Worm (Caenorhabditis elegans) whole organism, young adult: ENCODE data around the gene F38B7.10.

ENCODE experiments used
- B0019.2 ChIP-seq: fragments of 200-800 bp; sonication (Bioruptor generic); conservative IDR thresholded peaks from 2 replicates; pipeline ENCODE4 v1.3.6; 2022; ENCODE audit warnings: missing genetic modification reagents, missing genetic modification characterization, missing compliant biosample characterization
- B0261.1 ChIP-seq: sonication (generic microtip); optimal IDR thresholded peaks from 2 replicates; lab custom pipeline; 2016; ENCODE audit warnings: mild to moderate bottlenecking, missing genetic modification characterization, moderate library complexity, missing compliant biosample characterization
- B0336.3 ChIP-seq: fragments of 200-800 bp; sonication (Bioruptor generic); IDR thresholded peaks from 2 replicates; pipeline ENCODE4 v1.3.6; 2022; ENCODE audit warnings: missing genetic modification characterization, missing compliant biosample characterization
- C06A6.2 ChIP-seq: fragments of 200-800 bp; sonication (Bioruptor generic); conservative IDR thresholded peaks from 2 replicates; pipeline ENCODE4 v1.3.6; 2022; ENCODE audit warnings: missing genetic modification characterization, missing compliant biosample characterization
- C17E4.6 ChIP-seq: fragments of 200-800 bp; sonication (Bioruptor generic); IDR thresholded peaks from 2 replicates; pipeline ENCODE4 v1.3.6; 2022; ENCODE audit warnings: missing genetic modification reagents, missing genetic modification characterization, missing compliant biosample characterization
- F49E8.2 ChIP-seq: sonication (generic microtip); optimal IDR thresholded peaks from 3 replicates; lab custom pipeline; 2017; ENCODE audit warnings: missing genetic modification characterization, mild to moderate bottlenecking, missing compliant biosample characterization, antibody characterized with exemption, moderate library complexity; ENCODE audit not compliant: insufficient read depth
- F55B11.4 ChIP-seq: sonication (generic microtip); optimal IDR thresholded peaks from 2 replicates; lab custom pipeline; 2016; ENCODE audit warnings: missing compliant biosample characterization, missing genetic modification characterization, borderline replicate concordance; ENCODE audit not compliant: insufficient read depth
- F57A8.1 ChIP-seq: fragments of 200-800 bp; sonication (Bioruptor generic); optimal IDR thresholded peaks from 2 replicates; lab custom pipeline; 2018; ENCODE audit warnings: mild to moderate bottlenecking, missing genetic modification characterization, moderate library complexity, missing compliant biosample characterization
- Y53F4B.3 ChIP-seq: fragments of 200-800 bp; sonication (Bioruptor generic); IDR thresholded peaks from 2 replicates; pipeline ENCODE4 v1.3.6; 2022; ENCODE audit warnings: missing genetic modification reagents, missing genetic modification characterization, missing compliant biosample characterization
- Y67H2A.10 ChIP-seq: fragments of 200-800 bp; sonication (Bioruptor generic); conservative IDR thresholded peaks from 2 replicates; pipeline ENCODE4 v1.3.6; 2022; ENCODE audit warnings: missing genetic modification reagents, missing genetic modification characterization, missing compliant biosample characterization
- Y95B8A.8 ChIP-seq: fragments of 200-800 bp; sonication (Bioruptor generic); IDR thresholded peaks from 2 replicates; pipeline ENCODE4 v1.3.6; 2022; ENCODE audit warnings: missing genetic modification reagents, missing genetic modification characterization, missing compliant biosample characterization
- akir-1 ChIP-seq: fragments of 200-800 bp; sonication (Bioruptor generic); optimal IDR thresholded peaks from 2 replicates; lab custom pipeline; 2018; ENCODE audit warnings: mild to moderate bottlenecking, missing genetic modification characterization, moderate library complexity, missing compliant biosample characterization
- ama-1 ChIP-seq, 3 experiments: fragments of 150-350 bp in 1 of 3; sonication (generic microtip) in 2 of 3; optimal IDR thresholded peaks; 2 replicates each; lab custom pipeline; 2014 to 2018; ENCODE audit warnings: missing biosample characterization in 2 of 3, missing genetic modification characterization in 2 of 3, missing genetic modification reagents in 2 of 3
- aptf-2 ChIP-seq: fragments of 200-800 bp; sonication (Bioruptor generic); conservative IDR thresholded peaks from 2 replicates; pipeline ENCODE4 v1.3.6; 2022; ENCODE audit warnings: missing genetic modification reagents, missing genetic modification characterization, missing compliant biosample characterization
- aptf-3 ChIP-seq: fragments of 200-800 bp; sonication (Bioruptor generic); IDR thresholded peaks from 2 replicates; pipeline ENCODE4 v1.3.6; 2022; ENCODE audit warnings: missing genetic modification characterization, missing compliant biosample characterization
- attf-5 ChIP-seq: fragments of 200-800 bp; sonication (Bioruptor generic); optimal IDR thresholded peaks from 2 replicates; lab custom pipeline; 2018; ENCODE audit warnings: mild to moderate bottlenecking, missing genetic modification characterization, missing compliant biosample characterization
- attf-6 ChIP-seq: fragments of 200-800 bp; sonication (Bioruptor generic); IDR thresholded peaks from 2 replicates; pipeline ENCODE4 v1.3.6; 2022; ENCODE audit warnings: missing genetic modification reagents, missing genetic modification characterization, missing compliant biosample characterization
- ccch-3 ChIP-seq: fragments of 200-800 bp; sonication (Bioruptor generic); optimal IDR thresholded peaks from 2 replicates; lab custom pipeline; 2018; ENCODE audit warnings: mild to moderate bottlenecking, missing genetic modification characterization, missing compliant biosample characterization
- cebp-1 ChIP-seq, 2 experiments: fragments of 200-800 bp in 1 of 2; sonication (Bioruptor generic) in 1 of 2; sonication (generic microtip) in 1 of 2; IDR thresholded peaks in 1 of 2; optimal IDR thresholded peaks in 1 of 2; 2 replicates each; pipeline versions ENCODE4 v1.3.6 to Lab custom; 2017 to 2022; ENCODE audit warnings: missing compliant biosample characterization in 2 of 2, missing genetic modification characterization in 2 of 2, mild to moderate bottlenecking in 1 of 2, missing genetic modification reagents in 1 of 2, moderate library complexity in 1 of 2
- ceh-100 ChIP-seq: fragments of 200-800 bp; sonication (Bioruptor generic); IDR thresholded peaks from 2 replicates; pipeline ENCODE4 v1.3.6; 2022; ENCODE audit warnings: missing genetic modification reagents, missing genetic modification characterization, missing compliant biosample characterization
- ceh-58 ChIP-seq: fragments of 200-800 bp; sonication (Bioruptor generic); IDR thresholded peaks from 2 replicates; pipeline ENCODE4 v1.3.6; 2022; ENCODE audit warnings: missing genetic modification characterization, missing compliant biosample characterization
- die-1 ChIP-seq: sonication (generic microtip); optimal IDR thresholded peaks from 2 replicates; lab custom pipeline; 2016; ENCODE audit warnings: missing genotype, mild to moderate bottlenecking, missing genetic modification characterization, missing compliant biosample characterization
- dpl-1 ChIP-seq: fragments of 150-350 bp; optimal IDR thresholded peaks from 2 replicates; lab custom pipeline; 2014; ENCODE audit warnings: missing biosample characterization, missing genetic modification reagents, missing genetic modification characterization
- efl-1 ChIP-seq: fragments of 150-350 bp; optimal IDR thresholded peaks from 2 replicates; lab custom pipeline; 2014; ENCODE audit warnings: missing biosample characterization, missing genetic modification reagents, missing genetic modification characterization
- ets-4 ChIP-seq: fragments of 200-800 bp; sonication (Bioruptor generic); optimal IDR thresholded peaks from 2 replicates; lab custom pipeline; 2018; ENCODE audit warnings: mild to moderate bottlenecking, missing genetic modification characterization, missing compliant biosample characterization
- hlh-12 ChIP-seq: sonication (generic microtip); optimal IDR thresholded peaks from 2 replicates; lab custom pipeline; 2016; ENCODE audit warnings: missing genetic modification characterization, missing compliant biosample characterization
- hmg-20 ChIP-seq: fragments of 200-800 bp; sonication (Bioruptor generic); IDR thresholded peaks from 2 replicates; pipeline ENCODE4 v1.3.6; 2022; ENCODE audit warnings: missing genetic modification reagents, missing genetic modification characterization, missing compliant biosample characterization
- let-526 ChIP-seq: fragments of 200-800 bp; sonication (Bioruptor generic); IDR thresholded peaks from 2 replicates; pipeline ENCODE4 v1.3.6; 2022; ENCODE audit warnings: missing genetic modification reagents, missing genetic modification characterization, missing compliant biosample characterization
- lin-40 ChIP-seq: sonication (generic microtip); optimal IDR thresholded peaks from 2 replicates; lab custom pipeline; 2016; ENCODE audit warnings: missing genetic modification characterization, mild to moderate bottlenecking, missing compliant biosample characterization, missing genotype, missing genetic modification reagents
- lin-54 ChIP-seq: fragments of 200-800 bp; sonication (Bioruptor generic); optimal IDR thresholded peaks from 2 replicates; lab custom pipeline; 2018; ENCODE audit warnings: mild to moderate bottlenecking, missing genetic modification characterization, missing compliant biosample characterization
- lsy-27 ChIP-seq: sonication (generic microtip); optimal IDR thresholded peaks from 2 replicates; lab custom pipeline; 2017; ENCODE audit warnings: missing genetic modification characterization, mild to moderate bottlenecking, missing compliant biosample characterization, antibody characterized with exemption, missing genotype, borderline replicate concordance; ENCODE audit not compliant: insufficient read depth
- madf-10 ChIP-seq: sonication (generic microtip); optimal IDR thresholded peaks from 2 replicates; lab custom pipeline; 2016; ENCODE audit warnings: mild to moderate bottlenecking, missing genetic modification characterization, missing compliant biosample characterization
- madf-6 ChIP-seq: fragments of 200-800 bp; sonication (Bioruptor generic); IDR thresholded peaks from 2 replicates; pipeline ENCODE4 v1.3.6; 2022; ENCODE audit warnings: missing genetic modification reagents, missing genetic modification characterization, missing compliant biosample characterization
- nfya-1 ChIP-seq: sonication (generic microtip); optimal IDR thresholded peaks from 2 replicates; lab custom pipeline; 2017; ENCODE audit warnings: antibody characterized with exemption, missing compliant biosample characterization, missing genetic modification characterization, borderline replicate concordance; ENCODE audit not compliant: insufficient read depth
- nhr-179 ChIP-seq: sonication (generic microtip); optimal IDR thresholded peaks from 2 replicates; lab custom pipeline; 2016; ENCODE audit warnings: mild to moderate bottlenecking, missing genetic modification characterization, missing compliant biosample characterization
- nhr-27 ChIP-seq: fragments of 200-800 bp; sonication (Bioruptor generic); optimal IDR thresholded peaks from 2 replicates; lab custom pipeline; 2018; ENCODE audit warnings: mild to moderate bottlenecking, missing genetic modification characterization, moderate library complexity, missing compliant biosample characterization
- rec-8 ChIP-seq, 2 experiments: sonication (generic microtip); optimal IDR thresholded peaks; 2 replicates each; lab custom pipeline; 2016; ENCODE audit warnings: mild to moderate bottlenecking in 2 of 2, missing genetic modification characterization in 2 of 2, missing genetic modification reagents in 2 of 2, missing genotype in 2 of 2, missing biosample characterization in 1 of 2, missing compliant biosample characterization in 1 of 2, moderate library complexity in 1 of 2
- snpc-3.4 ChIP-seq: sonication (generic microtip); optimal IDR thresholded peaks from 2 replicates; lab custom pipeline; 2017; ENCODE audit warnings: missing genetic modification characterization, mild to moderate bottlenecking, missing compliant biosample characterization, antibody characterized with exemption, moderate library complexity, missing genotype, missing genetic modification reagents
- somi-1 ChIP-seq: fragments of 200-800 bp; sonication (Bioruptor generic); optimal IDR thresholded peaks from 2 replicates; lab custom pipeline; 2018; ENCODE audit warnings: mild to moderate bottlenecking, missing genetic modification characterization, missing compliant biosample characterization
- sptf-2 ChIP-seq: fragments of 200-800 bp; sonication (Bioruptor generic); optimal IDR thresholded peaks from 2 replicates; lab custom pipeline; 2018; ENCODE audit warnings: mild to moderate bottlenecking, missing genetic modification characterization, missing compliant biosample characterization
- tbx-9 ChIP-seq: sonication (generic microtip); optimal IDR thresholded peaks from 2 replicates; lab custom pipeline; 2016; ENCODE audit warnings: borderline replicate concordance, missing genetic modification characterization, inconsistent platforms, missing compliant biosample characterization
- xnd-1 ChIP-seq: sonication (generic microtip); optimal IDR thresholded peaks from 2 replicates; lab custom pipeline; 2016; ENCODE audit warnings: missing genotype, missing genetic modification reagents, missing genetic modification characterization, missing compliant biosample characterization
- zfh-2 ChIP-seq: fragments of 200-800 bp; sonication (Bioruptor generic); conservative IDR thresholded peaks from 2 replicates; pipeline ENCODE4 v1.3.6; 2022; ENCODE audit warnings: missing genetic modification reagents, missing genetic modification characterization, missing compliant biosample characterization
- ztf-22 ChIP-seq: fragments of 200-800 bp; sonication (Bioruptor generic); optimal IDR thresholded peaks from 2 replicates; lab custom pipeline; 2018; ENCODE audit warnings: mild to moderate bottlenecking, missing genetic modification characterization, moderate library complexity, missing compliant biosample characterization
- ztf-25 ChIP-seq: fragments of 200-800 bp; sonication (Bioruptor generic); IDR thresholded peaks from 2 replicates; pipeline ENCODE4 v1.3.6; 2022; ENCODE audit warnings: missing genetic modification reagents, missing genetic modification characterization, missing compliant biosample characterization
- ztf-26 ChIP-seq: sonication (generic microtip); optimal IDR thresholded peaks from 2 replicates; lab custom pipeline; 2017; ENCODE audit warnings: missing genetic modification characterization, missing compliant biosample characterization
- ztf-3 ChIP-seq: fragments of 200-800 bp; sonication (Bioruptor generic); optimal IDR thresholded peaks from 2 replicates; lab custom pipeline; 2018; ENCODE audit warnings: mild to moderate bottlenecking, missing genetic modification characterization, missing compliant biosample characterization

The F38B7.10 gene

ce11 chrV:11521448-11521847 lies 23.9 kb upstream of the F38B7.10 start, which contains the start of gene pafo-1 (continued):
- TF ChIP-seq attf-6 (peak; percentile 54; the same call in 1 of the 2 replicates), hlh-12 (no peak), xnd-1 (tag; lab: Kevin White, UChicago) (peak; percentile 65), nhr-27 (tag; lab: Kevin White, UChicago) (no peak), cebp-1 (GFP tag; IDR thresholded peaks at IDR 0.05; lab: Robert Waterston, UW) (no peak), cebp-1 (tag; optimal IDR thresholded peaks at IDR 0.05; lab: Kevin White, UChicago) (no peak), ztf-22 (GFP tag; lab: Kevin White, UChicago) (no peak), lsy-27 (tag; lab: Kevin White, UChicago) (no peak), C06A6.2 (GFP tag; lab: Robert Waterston, UW) (peak; percentile 78), B0336.3 (GFP tag; lab: Robert Waterston, UW) (peak; percentile 92), ztf-25 (GFP tag; lab: Robert Waterston, UW) (0 out of 2 replicates have a peak, but pooled peaks have one; percentile 58), let-526 (GFP tag; lab: Robert Waterston, UW) (peak; percentile 64; the same call in 1 of the 2 replicates), lin-40 (peak; percentile 87), Y95B8A.8 (GFP tag; lab: Robert Waterston, UW) (peak; percentile 82), F49E8.2 (tag; lab: Kevin White, UChicago) (no peak), tbx-9 (tag; lab: Kevin White, UChicago) (no peak), madf-6 (GFP tag; lab: Robert Waterston, UW) (peak; percentile 81), attf-5 (GFP tag; lab: Kevin White, UChicago) (peak; percentile 89), B0261.1 (tag; lab: Kevin White, UChicago) (peak; percentile 14), ztf-3 (GFP tag; lab: Kevin White, UChicago) (no peak), nhr-179 (tag; lab: Kevin White, UChicago) (no peak), nfya-1 (no peak), ztf-26 (peak; percentile 69), C17E4.6 (GFP tag; lab: Robert Waterston, UW) (no peak), ceh-100 (GFP tag; lab: Robert Waterston, UW) (peak; percentile 84), snpc-3.4 (peak; percentile 57), F57A8.1 (no peak), ccch-3 (GFP tag; lab: Kevin White, UChicago) (no peak), zfh-2 (GFP tag; lab: Robert Waterston, UW) (no peak), ets-4 (no peak), hmg-20 (GFP tag; lab: Robert Waterston, UW) (peak; percentile 72), somi-1 (peak; percentile 23), lin-54 (GFP tag; lab: Kevin White, UChicago) (peak; percentile 100), akir-1 (no peak), aptf-3 (GFP tag; lab: Robert Waterston, UW) (no peak), Y67H2A.10 (GFP tag; lab: Robert Waterston, UW) (0 out of 2 replicates have a peak, but pooled peaks have one; percentile 12), die-1 (no peak), dpl-1 (GFP tag; lab: Kevin White, UChicago) (peak; percentile 95), aptf-2 (no peak), F55B11.4 (tag; lab: Kevin White, UChicago) (no peak), B0019.2 (GFP tag; lab: Robert Waterston, UW) (no peak), sptf-2 (GFP tag; lab: Kevin White, UChicago) (no peak), efl-1 (GFP tag; lab: Kevin White, UChicago) (peak; percentile 90), madf-10 (no peak), ama-1 (optimal IDR thresholded peaks at IDR 0.05; lab: Kevin White, UChicago) (no peak), ama-1 (GFP tag; optimal IDR thresholded peaks at IDR 0.05; lab: Kevin White, UChicago) (no peak), ceh-58 (GFP tag; lab: Robert Waterston, UW) (no peak), Y53F4B.3 (no peak), rec-8 (tag; optimal IDR thresholded peaks at IDR 0.05; lab: Kevin White, UChicago) (no peak)
